Fruit fly (Drosophila melanogaster) whole organism, embryonic: ENCODE results near the gene CG15880.

Experiments used
- B-H2 ChIP-seq: fragments of 200-800 bp; sonication (Bioruptor generic); optimal IDR thresholded peaks from 2 replicates; lab custom pipeline; 2018; ENCODE audit warnings: missing biosample characterization, mild to moderate bottlenecking, missing genetic modification characterization
- CG10565 ChIP-seq: fragments of 200-800 bp; sonication (Bioruptor generic); optimal IDR thresholded peaks from 3 replicates; lab custom pipeline; 2016; ENCODE audit warnings: missing biosample characterization, mild to moderate bottlenecking, missing genetic modification characterization
- CG11093 ChIP-seq: fragments of 200-800 bp; sonication (Bioruptor generic); IDR thresholded peaks from 3 replicates; pipeline ENCODE4 v1.3.6; 2022; ENCODE audit warnings: missing biosample characterization, missing genetic modification characterization
- CG11247 ChIP-seq: fragments of 200-800 bp; sonication (Bioruptor generic); IDR thresholded peaks from 2 replicates; pipeline ENCODE4 v1.3.6; 2022; ENCODE audit warnings: missing biosample characterization, missing genetic modification characterization
- CG12391 ChIP-seq: fragments of 200-800 bp; sonication (Bioruptor generic); optimal IDR thresholded peaks from 3 replicates; lab custom pipeline; 2018; ENCODE audit warnings: missing biosample characterization, mild to moderate bottlenecking, missing genetic modification characterization, moderate library complexity
- CG15479 ChIP-seq: fragments of 200-800 bp; sonication (Bioruptor generic); optimal IDR thresholded peaks from 3 replicates; lab custom pipeline; 2019; ENCODE audit warnings: missing biosample characterization, mild to moderate bottlenecking, missing genetic modification characterization, moderate library complexity
- CG15601 ChIP-seq: fragments of 200-800 bp; sonication (Bioruptor generic); optimal IDR thresholded peaks from 3 replicates; lab custom pipeline; 2019; ENCODE audit warnings: missing biosample characterization, mild to moderate bottlenecking, missing genetic modification characterization, moderate library complexity
- CG17359 ChIP-seq: fragments of 200-800 bp; sonication (Bioruptor generic); optimal IDR thresholded peaks from 3 replicates; lab custom pipeline; 2018; ENCODE audit warnings: missing biosample characterization, mild to moderate bottlenecking, missing genetic modification characterization, moderate library complexity
- CG17829 ChIP-seq: fragments of 200-800 bp; optimal IDR thresholded peaks from 2 replicates; lab custom pipeline; 2019; ENCODE audit warnings: missing biosample characterization, mild to moderate bottlenecking, missing genetic modification characterization, moderate library complexity
- CG18599 ChIP-seq: fragments of 200-800 bp; sonication (Bioruptor generic); optimal IDR thresholded peaks from 3 replicates; lab custom pipeline; 2017; ENCODE audit warnings: missing biosample characterization, missing genetic modification characterization, mild to moderate bottlenecking, moderate library complexity, missing genetic modification reagents
- CG32532 ChIP-seq: fragments of 200-800 bp; sonication (Bioruptor generic); IDR thresholded peaks from 2 replicates; pipeline ENCODE4 v1.3.6; 2022; ENCODE audit warnings: missing biosample characterization, missing genetic modification characterization
- CG3726 ChIP-seq: fragments of 200-800 bp; sonication (Bioruptor generic); IDR thresholded peaks from 3 replicates; pipeline ENCODE4, ENCODE4 v1.3.6; 2022; ENCODE audit warnings: missing biosample characterization, missing genetic modification characterization
- CG4360 ChIP-seq: fragments of 200-800 bp; sonication (Bioruptor generic); IDR thresholded peaks from 2 replicates; pipeline ENCODE4 v1.3.6; 2022; ENCODE audit warnings: missing biosample characterization, missing genetic modification characterization
- CG7928 ChIP-seq: fragments of 200-800 bp; sonication (Bioruptor generic); optimal IDR thresholded peaks from 2 replicates; lab custom pipeline; 2017; ENCODE audit warnings: missing biosample characterization, mild to moderate bottlenecking, missing genetic modification characterization
- CG7987 ChIP-seq: fragments of 200-800 bp; sonication (Bioruptor generic); optimal IDR thresholded peaks from 2 replicates; lab custom pipeline; 2018; ENCODE audit warnings: missing biosample characterization, mild to moderate bottlenecking, missing genetic modification characterization, moderate library complexity
- CG8089 ChIP-seq: fragments of 200-800 bp; sonication (Bioruptor generic); optimal IDR thresholded peaks from 3 replicates; lab custom pipeline; 2016; ENCODE audit warnings: missing biosample characterization, missing genetic modification characterization
- CG8924 ChIP-seq: fragments of 200-800 bp; optimal IDR thresholded peaks from 3 replicates; lab custom pipeline; 2019; ENCODE audit warnings: missing biosample characterization, mild to moderate bottlenecking, missing genetic modification characterization, moderate library complexity
- CHES-1-like ChIP-seq: fragments of 200-800 bp; sonication (Bioruptor generic); optimal IDR thresholded peaks from 2 replicates; lab custom pipeline; 2016; ENCODE audit warnings: missing biosample characterization, missing genetic modification characterization
- CkIIα-i1 ChIP-seq: fragments of 200-800 bp; sonication (Bioruptor generic); IDR thresholded peaks from 2 replicates; pipeline ENCODE4 v1.3.6; 2022; ENCODE audit warnings: missing biosample characterization, missing genetic modification characterization
- Dad ChIP-seq: fragments of 200-800 bp; sonication (Bioruptor generic); optimal IDR thresholded peaks from 3 replicates; lab custom pipeline; 2016; ENCODE audit warnings: missing biosample characterization, missing genetic modification characterization
- Dref ChIP-seq: fragments of 200-800 bp; sonication (Bioruptor generic); IDR thresholded peaks from 2 replicates; pipeline ENCODE4 v1.3.6; 2022; ENCODE audit warnings: missing biosample characterization, missing genetic modification characterization
- Eip74EF ChIP-seq, 2 experiments: fragments of 200-800 bp in 1 of 2; fragments of >200 bp in 1 of 2; sonication (Bioruptor generic) in 1 of 2; optimal IDR thresholded peaks; 2 replicates each; lab custom pipeline; 2017 to 2019; ENCODE audit warnings: missing biosample characterization in 2 of 2, missing genetic modification characterization in 2 of 2, mild to moderate bottlenecking in 1 of 2, moderate library complexity in 1 of 2
- Gsc ChIP-seq: fragments of 200-800 bp; sonication (Bioruptor generic); IDR thresholded peaks from 2 replicates; pipeline ENCODE4 v1.3.6; 2022; ENCODE audit warnings: missing biosample characterization, missing genetic modification characterization
- HLHmδ ChIP-seq: fragments of 200-800 bp; sonication (Bioruptor generic); optimal IDR thresholded peaks from 2 replicates; lab custom pipeline; 2018; ENCODE audit warnings: missing biosample characterization, mild to moderate bottlenecking, missing genetic modification characterization, moderate library complexity
- Meics ChIP-seq: fragments of 200-800 bp; sonication (Bioruptor generic); optimal IDR thresholded peaks from 2 replicates; lab custom pipeline; 2017; ENCODE audit warnings: missing biosample characterization, mild to moderate bottlenecking, missing genetic modification characterization
- Myb ChIP-seq: fragments of 200-800 bp; sonication (Bioruptor generic); optimal IDR thresholded peaks from 2 replicates; lab custom pipeline; 2016; ENCODE audit warnings: missing biosample characterization, missing genetic modification characterization
- NC2β ChIP-seq: fragments of 200-800 bp; sonication (Bioruptor generic); optimal IDR thresholded peaks from 2 replicates; lab custom pipeline; 2016; ENCODE audit warnings: missing biosample characterization, missing genetic modification characterization
- Nf-YC ChIP-seq: fragments of 200-800 bp; optimal IDR thresholded peaks from 3 replicates; lab custom pipeline; 2019; ENCODE audit warnings: missing biosample characterization, mild to moderate bottlenecking, missing genetic modification characterization, moderate library complexity
- Poxn ChIP-seq: fragments of 200-800 bp; sonication (Bioruptor generic); IDR thresholded peaks from 2 replicates; pipeline ENCODE4 v1.3.6; 2022; ENCODE audit warnings: missing biosample characterization, missing genetic modification characterization
- Rx ChIP-seq: fragments of 200-800 bp; sonication (Bioruptor generic); IDR thresholded peaks from 2 replicates; pipeline ENCODE4 v1.3.6; 2022; ENCODE audit warnings: missing biosample characterization, missing genetic modification characterization
- Sin3A ChIP-seq: fragments of >200 bp; optimal IDR thresholded peaks from 2 replicates; lab custom pipeline; 2018
- Trl ChIP-seq, 3 experiments: fragments of >200 bp in 2 of 3; fragments of 200-800 bp in 1 of 3; sonication (Bioruptor generic) in 1 of 3; optimal IDR thresholded peaks; 2 replicates in 1 of 3; 3 replicates in 2 of 3; lab custom pipeline; 2016 to 2017; ENCODE audit warnings: missing biosample characterization in 1 of 3, missing genetic modification characterization in 1 of 3
- Xbp1 ChIP-seq: fragments of 200-800 bp; sonication (Bioruptor generic); optimal IDR thresholded peaks from 3 replicates; lab custom pipeline; 2016; ENCODE audit warnings: missing biosample characterization, mild to moderate bottlenecking, missing genetic modification characterization
- chinmo ChIP-seq: fragments of 200-800 bp; sonication (Bioruptor generic); IDR thresholded peaks from 4 replicates; pipeline ENCODE4 v1.3.6; 2022; ENCODE audit warnings: missing biosample characterization, missing genetic modification characterization; ENCODE audit not compliant: partially characterized antibody
- crp ChIP-seq, 2 experiments: fragments of 200-800 bp; sonication (Bioruptor generic); optimal IDR thresholded peaks; 2 replicates in 1 of 2; 3 replicates in 1 of 2; lab custom pipeline; 2017; ENCODE audit warnings: missing biosample characterization in 2 of 2, missing genetic modification characterization in 2 of 2, mild to moderate bottlenecking in 1 of 2, moderate library complexity in 1 of 2
- gce ChIP-seq: fragments of 200-800 bp; sonication (Bioruptor generic); IDR thresholded peaks from 3 replicates; pipeline ENCODE4 v1.3.6; 2022; ENCODE audit warnings: missing biosample characterization, missing genetic modification characterization
- gro ChIP-seq: fragments of 200-800 bp; sonication (Bioruptor generic); optimal IDR thresholded peaks from 2 replicates; lab custom pipeline; 2016; ENCODE audit warnings: missing biosample characterization, missing genetic modification characterization
- gsb-n ChIP-seq: fragments of 200-800 bp; sonication (Bioruptor generic); optimal IDR thresholded peaks from 3 replicates; lab custom pipeline; 2018; ENCODE audit warnings: missing biosample characterization, mild to moderate bottlenecking, missing genetic modification characterization
- kni ChIP-seq: fragments of 200-800 bp; sonication (Bioruptor generic); optimal IDR thresholded peaks from 3 replicates; lab custom pipeline; 2017; ENCODE audit warnings: mild to moderate bottlenecking, missing biosample characterization, missing genetic modification reagents, missing genetic modification characterization
- lilli ChIP-seq: fragments of 200-800 bp; sonication (Bioruptor generic); optimal IDR thresholded peaks from 3 replicates; lab custom pipeline; 2016; ENCODE audit warnings: missing biosample characterization, missing genetic modification characterization
- nerfin-2 ChIP-seq: fragments of 200-800 bp; sonication (Bioruptor generic); IDR thresholded peaks from 2 replicates; pipeline ENCODE4 v1.3.6; 2022; ENCODE audit warnings: missing biosample characterization, missing genetic modification characterization; ENCODE audit not compliant: partially characterized antibody
- onecut ChIP-seq: fragments of 200-800 bp; sonication (Bioruptor generic); IDR thresholded peaks from 2 replicates; pipeline ENCODE4 v1.3.6; 2022; ENCODE audit warnings: missing biosample characterization, missing genetic modification characterization
- pb ChIP-seq: fragments of 200-800 bp; sonication (Bioruptor generic); optimal IDR thresholded peaks from 3 replicates; lab custom pipeline; 2016; ENCODE audit warnings: missing biosample characterization, missing genetic modification characterization
- pfk ChIP-seq: fragments of 200-800 bp; sonication (Bioruptor generic); optimal IDR thresholded peaks from 2 replicates; lab custom pipeline; 2018; ENCODE audit warnings: missing biosample characterization, mild to moderate bottlenecking, missing genetic modification characterization, moderate library complexity
- row ChIP-seq: fragments of 200-800 bp; sonication (Bioruptor generic); IDR thresholded peaks from 3 replicates; pipeline ENCODE4 v1.3.6; 2022; ENCODE audit warnings: missing biosample characterization, missing genetic modification characterization
- sens ChIP-seq: fragments of 200-800 bp; sonication (Bioruptor generic); peaks from one replicate; lab custom pipeline; 2016; ENCODE audit warnings: missing biosample characterization, missing genetic modification characterization
- ssp ChIP-seq: fragments of 200-800 bp; sonication (Bioruptor generic); IDR thresholded peaks from 2 replicates; pipeline ENCODE4 v1.3.6; 2022; ENCODE audit warnings: missing biosample characterization, missing genetic modification characterization
- stc ChIP-seq: fragments of 200-800 bp; sonication (Bioruptor generic); IDR thresholded peaks from 2 replicates; pipeline ENCODE4 v1.3.6; 2022; ENCODE audit warnings: missing biosample characterization, missing genetic modification characterization
- trh ChIP-seq: fragments of 200-800 bp; sonication (Bioruptor generic); optimal IDR thresholded peaks from 2 replicates; lab custom pipeline; 2016; ENCODE audit warnings: missing biosample characterization, missing genetic modification characterization
- zfh1 ChIP-seq: fragments of 200-800 bp; sonication (Bioruptor generic); IDR thresholded peaks from 3 replicates; pipeline ENCODE4 v1.3.6; 2022; ENCODE audit warnings: missing biosample characterization, missing genetic modification characterization

Gene CG15880

dm6 chr2L:850727-851257 is 33.0 kb upstream of the CG15880 start, which contains the start of gene drongo (continued):
- TF ChIP-seq CG3726 (no peak), CG18599 (peak; percentile 24), CG12391 (tag; lab: Kevin White, UChicago) (peak; percentile 61), pb (GFP tag; lab: Kevin White, UChicago) (peak; percentile 29), Trl (optimal IDR thresholded peaks at IDR 0.05; lab: Kevin White, UChicago) (no peak), Trl (GFP tag; optimal IDR thresholded peaks at IDR 0.05; lab: Kevin White, UChicago) (peak; percentile 53), CG11247 (GFP tag; lab: Robert Waterston, UW) (peak; percentile 33; the same call in 1 of the 2 replicates), HLHmδ (GFP tag; lab: Kevin White, UChicago) (peak; percentile 90), Dad (GFP tag; lab: Kevin White, UChicago) (peak; percentile 38), Xbp1 (peak; percentile 45), chinmo (GFP tag; lab: Robert Waterston, UW) (peak; percentile 87), zfh1 (GFP tag; lab: Robert Waterston, UW) (0 out of 3 replicates have a peak, but pooled peaks have one; percentile 43), Eip74EF (GFP tag; optimal IDR thresholded peaks at IDR 0.05; lab: Kevin White, UChicago) (peak in 1 of 2 experiments; percentile 10), CG32532 (no peak), crp (GFP tag; optimal IDR thresholded peaks at IDR 0.05; lab: Kevin White, UChicago) (no peak), CHES-1-like (GFP tag; lab: Kevin White, UChicago) (peak; percentile 67), row (peak; percentile 24; the same call in 1 of the 3 replicates), pfk (GFP tag; lab: Kevin White, UChicago) (peak; percentile 99), Myb (GFP tag; lab: Kevin White, UChicago) (peak; percentile 84), Poxn (GFP tag; lab: Robert Waterston, UW) (no peak), B-H2 (GFP tag; lab: Kevin White, UChicago) (peak; percentile 57), CG10565 (GFP tag; lab: Kevin White, UChicago) (no peak), CG7928 (peak; percentile 19), CG15479 (GFP tag; lab: Kevin White, UChicago) (peak; percentile 94), gro (GFP tag; lab: Kevin White, UChicago) (peak; percentile 85), CG11093 (no peak), onecut (GFP tag; lab: Robert Waterston, UW) (peak; percentile 50), CG17829 (tag; lab: Kevin White, UChicago) (peak; percentile 58), Meics (GFP tag; lab: Kevin White, UChicago) (peak; percentile 11), trh (GFP tag; lab: Kevin White, UChicago) (no peak), sens (GFP tag; lab: Kevin White, UChicago) (peak; percentile 86), NC2β (GFP tag; lab: Kevin White, UChicago) (peak; percentile 53), Dref (GFP tag; lab: Robert Waterston, UW) (peak; percentile 95), Gsc (GFP tag; lab: Robert Waterston, UW) (no peak), Rx (GFP tag; lab: Robert Waterston, UW) (no peak), ssp (no peak), CG15601 (tag; lab: Kevin White, UChicago) (peak; percentile 68), Nf-YC (tag; lab: Kevin White, UChicago) (peak; percentile 60), CG4360 (GFP tag; lab: Robert Waterston, UW) (peak; percentile 99), gce (no peak), CG17359 (tag; lab: Kevin White, UChicago) (peak; percentile 9), stc (GFP tag; lab: Robert Waterston, UW) (no peak; the same call in 1 of the 2 replicates), CG8089 (GFP tag; lab: Kevin White, UChicago) (peak; percentile 17), lilli (GFP tag; lab: Kevin White, UChicago) (peak; percentile 33), kni (peak; percentile 63), CG7987 (GFP tag; lab: Kevin White, UChicago) (peak; percentile 36), nerfin-2 (no peak), CG8924 (tag; lab: Kevin White, UChicago) (peak; percentile 37), CkIIα-i1 (GFP tag; lab: Robert Waterston, UW) (no peak), gsb-n (tag; lab: Kevin White, UChicago) (peak; percentile 39), Sin3A (peak; percentile 37)
